Worm (Caenorhabditis elegans): ENCODE measurements around the gene C14B1.12.
A peak's percentile ranks its signal among the peaks of the same experiment; 100 is the strongest.

Gene C14B1.12

DNA sequence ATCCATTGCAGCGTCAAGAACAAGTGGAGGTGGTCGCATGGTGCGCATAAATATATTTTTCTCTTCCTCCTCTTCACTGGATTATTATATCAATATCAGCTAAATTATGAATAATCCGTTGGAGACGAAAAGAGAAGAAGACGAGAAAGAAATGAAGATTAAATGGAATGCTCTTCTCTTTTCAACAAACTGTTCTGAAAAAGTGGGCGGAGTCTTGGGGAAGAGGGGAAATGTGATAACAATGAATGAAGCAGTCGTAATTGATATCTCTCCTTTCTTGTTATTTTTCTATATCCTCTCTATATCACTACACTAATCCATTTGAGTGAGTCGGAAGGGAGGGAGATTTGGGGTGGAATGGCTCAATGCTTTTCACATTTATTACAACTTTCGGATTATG is 34.5 kb upstream of the C14B1.12 start, which contains the start of gene arcp-1:
TSS of gene arcp-1 (minus strand) at position 101 of the 400 bp plus-strand sequence.
- peak; percentile 57 for TF ChIP-seq aha-1 (tag)
- TF ChIP-seq fos-1 (tag; optimal IDR thresholded peaks at IDR 0.05) = no peak

DNA sequence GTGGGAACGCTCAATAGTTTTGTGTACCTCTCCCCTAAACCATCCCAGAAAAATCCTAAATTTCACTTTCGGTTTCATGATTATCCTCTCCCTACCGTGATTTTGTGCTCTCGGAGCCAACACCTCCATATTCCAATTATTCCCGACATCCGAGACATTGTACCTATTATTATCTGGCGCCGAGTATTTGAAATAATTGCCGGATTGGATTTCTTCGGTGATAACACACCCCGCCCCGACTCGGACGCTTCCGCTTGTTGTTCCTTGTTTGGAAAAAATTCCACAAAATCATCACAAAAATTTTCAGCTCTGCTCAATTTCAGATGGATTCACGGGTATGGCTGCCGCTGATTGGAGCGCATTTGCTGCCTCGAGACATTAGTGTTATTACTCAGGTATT is 20.4 kb upstream of the C14B1.12 start, which contains the start of gene lin-48:
TSS of gene lin-48 (plus strand) at position 301 of the 400 bp plus-strand sequence.
- TF ChIP-seq Y5F2A.4 (GFP tag; optimal IDR thresholded peaks at IDR 0.05) = no peak
- TF ChIP-seq madf-9 (GFP tag; conservative IDR thresholded peaks at IDR 0.05) = no peak
- no peak for TF ChIP-seq ctbp-1 (GFP tag; IDR thresholded peaks at IDR 0.05)
- no peak for TF ChIP-seq mep-1 (tag; optimal IDR thresholded peaks at IDR 0.05)
- TF ChIP-seq lir-3 (tag; optimal IDR thresholded peaks at IDR 0.05) = no peak
- TF ChIP-seq unc-62 (GFP tag; optimal IDR thresholded peaks at IDR 0.05 in 1 of 2) = peak in 1 of 2 experiments; percentile 26
- no peak for TF ChIP-seq unc-62 (tag; optimal IDR thresholded peaks at IDR 0.05)

DNA sequence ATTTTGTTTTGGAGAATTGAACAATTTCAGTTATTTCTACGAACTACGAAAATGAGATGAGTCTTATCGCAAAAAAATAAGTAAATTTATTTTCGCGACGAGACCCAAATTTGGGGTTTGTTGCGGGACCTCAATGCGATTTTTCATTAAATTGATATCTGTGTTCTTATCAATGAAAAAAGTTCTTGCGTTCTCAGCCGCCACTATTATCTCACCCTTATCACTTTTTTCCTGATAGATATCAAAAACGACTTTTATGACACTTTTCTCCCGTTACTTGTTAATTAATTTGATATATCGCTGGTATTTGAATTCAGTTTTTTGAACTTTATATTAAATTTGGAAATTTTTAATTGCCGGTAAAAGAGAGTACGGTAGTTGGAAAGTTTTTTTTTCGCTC is 18.6 kb upstream of the C14B1.12 start:
- no peak for TF ChIP-seq hif-1 (tag; optimal IDR thresholded peaks at IDR 0.05)
- TF ChIP-seq dpl-1 (GFP tag; optimal IDR thresholded peaks at IDR 0.05) = no peak
- TF ChIP-seq saeg-2 (GFP tag; IDR thresholded peaks at IDR 0.05) = no peak
- TF ChIP-seq Y75B8A.6 (GFP tag; IDR thresholded peaks at IDR 0.05) = no peak

- TF ChIP-seq unc-39 (tag; optimal IDR thresholded peaks at IDR 0.05) (no peak), unc-130 (GFP tag; optimal IDR thresholded peaks at IDR 0.05) (no peak), set-16 (GFP tag; IDR thresholded peaks at IDR 0.05) (peak; percentile 37)
These were observed 17.3 kb upstream of the C14B1.12 start for ce11 chrIII:3742090-3742489.

- TF ChIP-seq nhr-25 (tag; optimal IDR thresholded peaks at IDR 0.05; ENCODE audit: borderline replicate concordance, insufficient read depth) (no peak), F37D6.2 (tag; optimal IDR thresholded peaks at IDR 0.05) (no peak), mep-1 (tag; optimal IDR thresholded peaks at IDR 0.05) (no peak)
These were observed 13.6 kb upstream of the C14B1.12 start for ce11 chrIII:3738331-3738730.

DNA sequence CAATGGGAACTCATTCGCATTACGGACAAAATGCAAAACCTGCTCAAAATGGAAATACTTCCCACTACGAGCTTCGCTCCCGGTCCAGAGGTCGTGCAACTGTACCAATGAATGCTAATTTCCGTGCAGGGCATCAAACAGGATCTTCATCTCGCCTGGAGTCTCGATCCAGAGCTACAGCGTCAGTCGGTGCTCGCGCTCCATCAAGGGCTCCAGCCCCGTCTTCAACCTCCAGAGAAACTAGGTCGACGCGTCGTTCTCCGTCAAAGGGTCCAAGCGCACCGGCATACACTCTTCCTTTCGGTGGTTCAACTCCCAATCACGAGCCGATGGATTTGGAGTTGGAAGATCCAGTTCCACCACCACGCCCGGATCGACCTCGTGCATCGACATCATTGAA is 13.0 kb upstream of the C14B1.12 start:
- no peak for TF ChIP-seq zag-1 (tag; optimal IDR thresholded peaks at IDR 0.05)
- peak; percentile 65 for TF ChIP-seq set-16 (GFP tag; IDR thresholded peaks at IDR 0.05)
- peak; percentile 33; the same call in 1 of the 2 replicates for TF ChIP-seq lim-7 (GFP tag; IDR thresholded peaks at IDR 0.05)

DNA sequence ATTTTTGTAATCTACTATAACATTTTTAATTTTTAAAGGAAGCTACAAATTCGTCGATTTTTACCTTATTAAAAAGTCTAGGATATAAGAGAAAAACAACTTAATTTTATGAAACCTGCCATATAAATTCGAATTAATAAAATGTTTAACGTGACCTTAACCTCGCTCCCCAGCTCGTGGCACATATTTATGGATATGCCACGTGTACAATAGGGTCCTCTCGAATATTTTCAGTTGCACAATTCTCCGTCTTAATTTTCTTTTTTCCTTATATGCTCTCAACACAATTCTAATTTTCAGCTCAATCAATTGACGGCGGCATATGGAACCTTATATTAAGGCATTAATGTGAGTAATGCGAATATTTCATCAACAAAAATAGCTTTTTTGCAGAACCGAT is 11.5 kb upstream of the C14B1.12 start, which contains the start of gene F34D10.4:
TSS of gene F34D10.4 (plus strand) at position 301 of the 400 bp plus-strand sequence.
- TF ChIP-seq tag-97 (GFP tag; IDR thresholded peaks at IDR 0.05) = no peak
- TF ChIP-seq lin-38 (GFP tag; IDR thresholded peaks at IDR 0.05) = no peak
- TF ChIP-seq mdl-1 (tag; optimal IDR thresholded peaks at IDR 0.05) = no peak
- TF ChIP-seq snpc-4 (tag; optimal IDR thresholded peaks at IDR 0.05) = no peak
- no peak for TF ChIP-seq nhr-25 (tag; optimal IDR thresholded peaks at IDR 0.05; ENCODE audit: borderline replicate concordance, insufficient read depth)

DNA sequence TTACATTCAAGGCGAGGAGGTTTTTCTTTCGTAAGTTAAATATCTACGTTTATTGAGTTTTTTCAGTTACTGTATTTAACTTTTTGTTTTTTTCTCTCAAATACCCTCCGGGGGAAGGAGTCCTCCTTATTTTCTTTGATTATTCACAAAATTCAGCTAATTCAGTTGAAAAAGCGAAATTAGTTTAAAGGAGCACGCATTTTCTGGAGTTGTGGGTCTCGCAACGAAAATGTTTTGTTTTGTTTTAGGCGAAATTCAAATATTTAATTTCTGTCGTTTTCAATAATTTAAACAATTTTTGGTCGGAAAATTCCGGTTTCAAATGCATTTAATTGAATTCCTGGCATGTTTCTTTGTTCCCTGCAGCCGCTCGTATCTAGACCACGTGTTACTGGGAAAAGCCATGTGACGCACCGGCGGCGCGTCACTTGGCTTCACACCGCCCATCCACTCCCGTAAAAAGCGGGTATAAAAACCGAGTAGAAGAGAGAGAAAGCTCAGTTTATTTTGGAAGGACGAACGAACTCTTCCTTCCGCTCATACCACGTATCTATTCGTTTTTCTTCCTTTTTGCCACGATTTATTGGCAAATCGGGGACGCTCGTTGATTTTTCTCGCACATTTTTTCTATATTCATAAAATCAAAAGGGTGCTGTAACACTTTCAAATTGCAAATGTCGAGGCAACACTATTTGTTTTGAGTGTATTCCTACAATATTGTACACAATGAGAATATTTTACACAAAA is 10.9 kb upstream of the C14B1.12 start:
- TF ChIP-seq ztf-11 (tag; optimal IDR thresholded peaks at IDR 0.05) = no peak
- peak; percentile 69 for TF ChIP-seq hlh-30 (tag; optimal IDR thresholded peaks at IDR 0.05; ENCODE audit: insufficient read depth)
- TF ChIP-seq mdl-1 (tag; optimal IDR thresholded peaks at IDR 0.05) = no peak
- TF ChIP-seq mxl-3 (GFP tag; optimal IDR thresholded peaks at IDR 0.05) = peak; percentile 38
- no peak for TF ChIP-seq unc-62 (GFP tag; optimal IDR thresholded peaks at IDR 0.05 in 1 of 2)
- TF ChIP-seq unc-62 (tag; optimal IDR thresholded peaks at IDR 0.05) = no peak
- TF ChIP-seq mep-1 (tag; optimal IDR thresholded peaks at IDR 0.05) = no peak
- peak; percentile 1 for TF ChIP-seq F37D6.2 (tag; optimal IDR thresholded peaks at IDR 0.05)
- no peak for TF ChIP-seq zag-1 (tag; optimal IDR thresholded peaks at IDR 0.05)
- TF ChIP-seq lin-29 (GFP tag; IDR thresholded peaks at IDR 0.05) = no peak
- TF ChIP-seq php-3 (GFP tag; IDR thresholded peaks at IDR 0.05) = no peak
- peak; percentile 33 for TF ChIP-seq dve-1 (tag; optimal IDR thresholded peaks at IDR 0.05; ENCODE audit: insufficient read depth)
- peak; percentile 42 for TF ChIP-seq hlh-11 (tag; optimal IDR thresholded peaks at IDR 0.05)
- TF ChIP-seq ama-1 (optimal IDR thresholded peaks at IDR 0.05) = peak; percentile 76
- TF ChIP-seq fkh-10 (GFP tag; optimal IDR thresholded peaks at IDR 0.05) = no peak
- TF ChIP-seq nhr-6 (tag; optimal IDR thresholded peaks at IDR 0.05) = no peak
- TF ChIP-seq aha-1 (tag) = peak; percentile 71
- no peak for TF ChIP-seq nhr-76 (tag; optimal IDR thresholded peaks at IDR 0.05)
- no peak for TF ChIP-seq lsy-2 (tag; optimal IDR thresholded peaks at IDR 0.05)

Measured in whole organism, L4 larva.